Fruit fly (Drosophila melanogaster) whole organism, embryonic: ENCODE measurements around the gene CG6689.

ENCODE experiments used
- Atf6 ChIP-seq: fragments of 200-800 bp; sonication (Bioruptor generic); IDR thresholded peaks from 2 replicates; pipeline ENCODE4 v1.3.6; 2022; ENCODE audit warnings: missing biosample characterization, missing genetic modification characterization
- CG11504 ChIP-seq: fragments of 200-800 bp; sonication (Bioruptor generic); optimal IDR thresholded peaks from 3 replicates; lab custom pipeline; 2019; ENCODE audit warnings: missing biosample characterization, mild to moderate bottlenecking, missing genetic modification characterization, moderate library complexity
- CG11560 ChIP-seq: fragments of 200-800 bp; sonication (Bioruptor generic); IDR thresholded peaks from 3 replicates; pipeline ENCODE4 v1.3.6; 2022; ENCODE audit warnings: missing biosample characterization, missing genetic modification characterization
- CG12104 ChIP-seq: fragments of 200-800 bp; sonication (Bioruptor generic); optimal IDR thresholded peaks from 3 replicates; lab custom pipeline; 2016; ENCODE audit warnings: missing biosample characterization, missing genetic modification characterization
- CG13424 ChIP-seq: fragments of 200-800 bp; sonication (Bioruptor generic); optimal IDR thresholded peaks from 2 replicates; lab custom pipeline; 2019; ENCODE audit warnings: missing biosample characterization, mild to moderate bottlenecking, missing genetic modification characterization, moderate library complexity
- CG15073 ChIP-seq: fragments of 200-800 bp; sonication (Bioruptor generic); optimal IDR thresholded peaks from 2 replicates; lab custom pipeline; 2016; ENCODE audit warnings: missing biosample characterization, missing genetic modification characterization
- CG15479 ChIP-seq: fragments of 200-800 bp; sonication (Bioruptor generic); optimal IDR thresholded peaks from 3 replicates; lab custom pipeline; 2019; ENCODE audit warnings: missing biosample characterization, mild to moderate bottlenecking, missing genetic modification characterization, moderate library complexity
- CG16779 ChIP-seq: fragments of 200-800 bp; sonication (Bioruptor generic); IDR thresholded peaks from 2 replicates; pipeline ENCODE4 v1.3.6; 2022; ENCODE audit warnings: missing biosample characterization, missing genetic modification characterization
- CG16813 ChIP-seq: fragments of 200-800 bp; sonication (Bioruptor generic); IDR thresholded peaks from 3 replicates; pipeline ENCODE4 v1.3.6; 2022; ENCODE audit warnings: missing biosample characterization, missing genetic modification characterization; ENCODE audit not compliant: partially characterized antibody
- CG17612 ChIP-seq: fragments of 200-800 bp; sonication (Bioruptor generic); IDR thresholded peaks from 2 replicates; pipeline ENCODE4 v1.3.6; 2022; ENCODE audit warnings: missing biosample characterization, missing genetic modification characterization
- CG18599 ChIP-seq: fragments of 200-800 bp; sonication (Bioruptor generic); optimal IDR thresholded peaks from 3 replicates; lab custom pipeline; 2017; ENCODE audit warnings: missing biosample characterization, missing genetic modification characterization, mild to moderate bottlenecking, moderate library complexity, missing genetic modification reagents
- CG18619 ChIP-seq: fragments of 200-800 bp; sonication (Bioruptor generic); optimal IDR thresholded peaks from 3 replicates; lab custom pipeline; 2017; ENCODE audit warnings: missing biosample characterization, mild to moderate bottlenecking, missing genetic modification characterization
- CG32772 ChIP-seq: fragments of 200-800 bp; sonication (Bioruptor generic); IDR thresholded peaks from 2 replicates; pipeline ENCODE4 v1.3.6; 2022; ENCODE audit warnings: missing biosample characterization, missing genetic modification characterization
- CG4328 ChIP-seq: fragments of 200-800 bp; sonication (Bioruptor generic); optimal IDR thresholded peaks from 3 replicates; lab custom pipeline; 2017; ENCODE audit warnings: missing biosample characterization, missing genetic modification reagents, missing genetic modification characterization
- CG4424 ChIP-seq: fragments of 200-800 bp; sonication (Bioruptor generic); optimal IDR thresholded peaks from 3 replicates; lab custom pipeline; 2016; ENCODE audit warnings: missing biosample characterization, missing genetic modification characterization
- CG7963 ChIP-seq: fragments of 200-800 bp; sonication (Bioruptor generic); IDR thresholded peaks from 3 replicates; pipeline ENCODE4 v1.3.6; 2022; ENCODE audit warnings: missing biosample characterization, missing genetic modification characterization; ENCODE audit not compliant: partially characterized antibody
- CG8290 ChIP-seq, 3 experiments: fragments of 200-800 bp; sonication (Bioruptor generic); optimal IDR thresholded peaks; 2 replicates each; lab custom pipeline; 2016 to 2019; ENCODE audit warnings: missing biosample characterization in 3 of 3, missing genetic modification characterization in 3 of 3, mild to moderate bottlenecking in 2 of 3, moderate library complexity in 1 of 3
- CG9817 ChIP-seq: fragments of 200-800 bp; sonication (Bioruptor generic); optimal IDR thresholded peaks from 2 replicates; lab custom pipeline; 2018; ENCODE audit warnings: missing biosample characterization, mild to moderate bottlenecking, missing genetic modification characterization, moderate library complexity
- D19B ChIP-seq: fragments of 200-800 bp; sonication (Bioruptor generic); optimal IDR thresholded peaks from 2 replicates; lab custom pipeline; 2017; ENCODE audit warnings: missing biosample characterization, mild to moderate bottlenecking, missing genetic modification characterization
- Dp ChIP-seq: fragments of 200-800 bp; sonication (Bioruptor generic); optimal IDR thresholded peaks from 2 replicates; lab custom pipeline; 2018; ENCODE audit warnings: missing biosample characterization, mild to moderate bottlenecking, missing genetic modification characterization, moderate library complexity
- NK7.1 ChIP-seq: fragments of 200-800 bp; sonication (Bioruptor generic); optimal IDR thresholded peaks from 3 replicates; lab custom pipeline; 2016; ENCODE audit warnings: missing biosample characterization, missing genetic modification characterization
- Oli ChIP-seq: fragments of 200-800 bp; sonication (Bioruptor generic); optimal IDR thresholded peaks from 2 replicates; lab custom pipeline; 2018; ENCODE audit warnings: missing biosample characterization, mild to moderate bottlenecking, missing genetic modification characterization, moderate library complexity
- Optix ChIP-seq: fragments of 200-800 bp; sonication (Bioruptor generic); IDR thresholded peaks from 3 replicates; pipeline ENCODE4 v1.3.6; 2022; ENCODE audit warnings: missing biosample characterization, missing genetic modification characterization
- Stat92E ChIP-seq, 3 experiments: fragments of >200 bp in 2 of 3; fragments of 200-800 bp in 1 of 3; sonication (Bioruptor generic) in 1 of 3; optimal IDR thresholded peaks; 2 replicates each; lab custom pipeline; 2017 to 2019; ENCODE audit warnings: missing biosample characterization in 3 of 3, missing genetic modification characterization in 3 of 3, mild to moderate bottlenecking in 1 of 3, moderate library complexity in 1 of 3
- Xrp1 ChIP-seq: fragments of 200-800 bp; sonication (Bioruptor generic); IDR thresholded peaks from 2 replicates; pipeline ENCODE4 v1.3.6; 2022; ENCODE audit warnings: missing biosample characterization, missing genetic modification characterization
- ash1 ChIP-seq: fragments of 200-800 bp; sonication (Bioruptor generic); optimal IDR thresholded peaks from 2 replicates; lab custom pipeline; 2018; ENCODE audit warnings: missing biosample characterization, mild to moderate bottlenecking, missing genetic modification characterization
- az2 ChIP-seq: fragments of 200-800 bp; sonication (Bioruptor generic); optimal IDR thresholded peaks from 3 replicates; lab custom pipeline; 2016; ENCODE audit warnings: missing biosample characterization, missing genetic modification characterization
- bbx ChIP-seq: fragments of 200-800 bp; sonication (Bioruptor generic); IDR thresholded peaks from 2 replicates; pipeline ENCODE4 v1.3.6; 2022; ENCODE audit warnings: missing biosample characterization, missing genetic modification characterization; ENCODE audit not compliant: partially characterized antibody
- caup ChIP-seq: fragments of 200-800 bp; sonication (Bioruptor generic); optimal IDR thresholded peaks from 3 replicates; lab custom pipeline; 2017; ENCODE audit warnings: missing biosample characterization, mild to moderate bottlenecking, missing genetic modification characterization, moderate library complexity; ENCODE audit not compliant: severe bottlenecking
- gce ChIP-seq: fragments of 200-800 bp; sonication (Bioruptor generic); IDR thresholded peaks from 3 replicates; pipeline ENCODE4 v1.3.6; 2022; ENCODE audit warnings: missing biosample characterization, missing genetic modification characterization
- hkb ChIP-seq, 2 experiments: fragments of 200-800 bp in 1 of 2; fragments of >200 bp in 1 of 2; sonication (Bioruptor generic) in 1 of 2; IDR thresholded peaks in 1 of 2; optimal IDR thresholded peaks in 1 of 2; 2 replicates each; pipeline versions ENCODE4 v1.3.6 to Lab custom; 2017 to 2022; ENCODE audit warnings: missing biosample characterization in 1 of 2, missing genetic modification characterization in 1 of 2
- jigr1 ChIP-seq: fragments of 200-800 bp; sonication (Bioruptor generic); IDR thresholded peaks from 3 replicates; pipeline ENCODE4 v1.3.6; 2022; ENCODE audit warnings: missing biosample characterization, missing genetic modification characterization
- klu ChIP-seq: fragments of 200-800 bp; sonication (Bioruptor generic); IDR thresholded peaks from 2 replicates; pipeline ENCODE4 v1.3.6; 2022; ENCODE audit warnings: missing biosample characterization, missing genetic modification characterization
- knrl ChIP-seq: fragments of 200-800 bp; sonication (Bioruptor generic); IDR thresholded peaks from 3 replicates; pipeline ENCODE4 v1.3.6; 2022; ENCODE audit warnings: missing biosample characterization, missing genetic modification characterization; ENCODE audit not compliant: partially characterized antibody
- lola ChIP-seq, 3 experiments: fragments of >200 bp in 2 of 3; fragments of 200-800 bp in 1 of 3; sonication (Bioruptor generic) in 1 of 3; optimal IDR thresholded peaks; 2 replicates each; lab custom pipeline; 2017 to 2019; ENCODE audit warnings: missing biosample characterization in 3 of 3, missing genetic modification characterization in 3 of 3, mild to moderate bottlenecking in 1 of 3, moderate library complexity in 1 of 3
- mam ChIP-seq: fragments of 200-800 bp; sonication (Bioruptor generic); optimal IDR thresholded peaks from 3 replicates; lab custom pipeline; 2016; ENCODE audit warnings: missing biosample characterization, missing genetic modification characterization
- onecut ChIP-seq: fragments of 200-800 bp; sonication (Bioruptor generic); IDR thresholded peaks from 2 replicates; pipeline ENCODE4 v1.3.6; 2022; ENCODE audit warnings: missing biosample characterization, missing genetic modification characterization
- pfk ChIP-seq: fragments of 200-800 bp; sonication (Bioruptor generic); optimal IDR thresholded peaks from 2 replicates; lab custom pipeline; 2018; ENCODE audit warnings: missing biosample characterization, mild to moderate bottlenecking, missing genetic modification characterization, moderate library complexity
- pita ChIP-seq: fragments of 200-800 bp; sonication (Bioruptor generic); optimal IDR thresholded peaks from 2 replicates; lab custom pipeline; 2017; ENCODE audit warnings: missing biosample characterization, mild to moderate bottlenecking, missing genetic modification characterization
- pnt ChIP-seq: fragments of 200-800 bp; sonication (Bioruptor generic); optimal IDR thresholded peaks from 3 replicates; lab custom pipeline; 2016; ENCODE audit warnings: missing biosample characterization, missing genetic modification characterization
- prd ChIP-seq, 3 experiments: fragments of >200 bp in 2 of 3; fragments of 200-800 bp in 1 of 3; sonication (Bioruptor generic) in 1 of 3; optimal IDR thresholded peaks in 2 of 3; IDR thresholded peaks in 1 of 3; 2 replicates in 2 of 3; 3 replicates in 1 of 3; pipeline versions ENCODE4 v1.3.6 to Lab custom; 2017 to 2022; ENCODE audit warnings: missing biosample characterization in 1 of 3, missing genetic modification characterization in 1 of 3
- psq ChIP-seq: fragments of 200-800 bp; sonication (Bioruptor generic); optimal IDR thresholded peaks from 2 replicates; lab custom pipeline; 2017; ENCODE audit warnings: missing biosample characterization, missing genetic modification characterization
- sens ChIP-seq: fragments of 200-800 bp; sonication (Bioruptor generic); peaks from one replicate; lab custom pipeline; 2016; ENCODE audit warnings: missing biosample characterization, missing genetic modification characterization
- sens-2 ChIP-seq: fragments of 200-800 bp; sonication (Bioruptor generic); IDR thresholded peaks from 2 replicates; pipeline ENCODE4 v1.3.6; 2022; ENCODE audit warnings: missing biosample characterization, missing genetic modification characterization
- sr ChIP-seq: fragments of 200-800 bp; sonication (Bioruptor generic); IDR thresholded peaks from 3 replicates; pipeline ENCODE4 v1.3.6; 2022; ENCODE audit warnings: missing biosample characterization, missing genetic modification characterization
- sug ChIP-seq: fragments of 200-800 bp; optimal IDR thresholded peaks from 2 replicates; lab custom pipeline; 2019; ENCODE audit warnings: missing biosample characterization, mild to moderate bottlenecking, missing genetic modification characterization, moderate library complexity
- tup ChIP-seq: fragments of 200-800 bp; sonication (Bioruptor generic); optimal IDR thresholded peaks from 2 replicates; lab custom pipeline; 2016; ENCODE audit warnings: missing biosample characterization, mild to moderate bottlenecking, missing genetic modification characterization, moderate library complexity
- zfh2 ChIP-seq: fragments of 200-800 bp; sonication (Bioruptor generic); optimal IDR thresholded peaks from 2 replicates; lab custom pipeline; 2016; ENCODE audit warnings: missing biosample characterization, missing genetic modification characterization

Gene CG6689

dm6 chr3R:11226496-11226895, 6.6 kb upstream of the CG6689 start, which contains the start of gene CG17726 (continued):
- TF ChIP-seq Dp (GFP tag; lab: Kevin White, UChicago) (peak; percentile 19), sens-2 (peak; percentile 97), Xrp1 (GFP tag; lab: Robert Waterston, UW) (peak; percentile 99), Oli (tag; lab: Kevin White, UChicago) (peak; percentile 97), CG12104 (GFP tag; lab: Kevin White, UChicago) (peak; percentile 89), prd (optimal IDR thresholded peaks at IDR 0.05; lab: Kevin White, UChicago) (no peak), prd (GFP tag; IDR thresholded peaks at IDR 0.05; lab: Robert Waterston, UW) (peak; percentile 99), CG11504 (tag; lab: Kevin White, UChicago) (peak; percentile 95), CG8290 (GFP tag; optimal IDR thresholded peaks at IDR 0.05; lab: Kevin White, UChicago) (peak; percentile 94), CG8290 (tag; optimal IDR thresholded peaks at IDR 0.05; lab: Kevin White, UChicago) (peak in 1 of 2 experiments; percentile 75), sug (tag; lab: Kevin White, UChicago) (peak; percentile 95), CG7963 (no peak), tup (GFP tag; lab: Kevin White, UChicago) (peak; percentile 89), Stat92E (GFP tag; optimal IDR thresholded peaks at IDR 0.05; lab: Kevin White, UChicago) (peak in 1 of 3 experiments; percentile 94), pita (GFP tag; lab: Kevin White, UChicago) (no peak), mam (GFP tag; lab: Kevin White, UChicago) (peak; percentile 90), CG16779 (GFP tag; lab: Robert Waterston, UW) (peak; percentile 90), CG16813 (GFP tag; lab: Robert Waterston, UW) (no peak), lola (GFP tag; optimal IDR thresholded peaks at IDR 0.05; lab: Kevin White, UChicago) (peak in 1 of 3 experiments; percentile 98), CG17612 (GFP tag; lab: Robert Waterston, UW) (peak; percentile 96), bbx (GFP tag; lab: Robert Waterston, UW) (no peak), sens (peak; percentile 99), hkb (optimal IDR thresholded peaks at IDR 0.05; lab: Kevin White, UChicago) (no peak), hkb (GFP tag; IDR thresholded peaks at IDR 0.05; lab: Robert Waterston, UW) (peak; percentile 98), CG9817 (tag; lab: Kevin White, UChicago) (peak; percentile 96), Atf6 (GFP tag; lab: Robert Waterston, UW) (peak; percentile 99), sr (GFP tag; lab: Robert Waterston, UW) (peak; percentile 76; the same call in 1 of the 3 replicates), D19B (GFP tag; lab: Kevin White, UChicago) (peak; percentile 99), klu (GFP tag; lab: Robert Waterston, UW) (peak; percentile 92), knrl (GFP tag; lab: Robert Waterston, UW) (0 out of 3 replicates have a peak, but pooled peaks have one; percentile 30), NK7.1 (GFP tag; lab: Kevin White, UChicago) (peak; percentile 82), pnt (GFP tag; lab: Kevin White, UChicago) (peak; percentile 86), CG18619 (GFP tag; lab: Kevin White, UChicago) (peak; percentile 94), pfk (GFP tag; lab: Kevin White, UChicago) (no peak), gce (GFP tag; lab: Robert Waterston, UW) (peak; percentile 98), CG4328 (GFP tag; lab: Kevin White, UChicago) (peak; percentile 55), onecut (GFP tag; lab: Robert Waterston, UW) (peak; percentile 95), caup (peak; percentile 90), CG11560 (tag; lab: Robert Waterston, UW) (peak; percentile 88), CG13424 (tag; lab: Kevin White, UChicago) (peak; percentile 99), CG15073 (GFP tag; lab: Kevin White, UChicago) (peak; percentile 71), az2 (peak; percentile 98), CG4424 (GFP tag; lab: Kevin White, UChicago) (peak; percentile 97), Optix (GFP tag; lab: Robert Waterston, UW) (peak; percentile 58; the same call in 1 of the 3 replicates), CG15479 (GFP tag; lab: Kevin White, UChicago) (peak; percentile 65), psq (GFP tag; lab: Kevin White, UChicago) (peak; percentile 88), jigr1 (peak; percentile 88), CG32772 (GFP tag; lab: Robert Waterston, UW) (peak; percentile 98), ash1 (peak; percentile 9), CG18599 (GFP tag; lab: Kevin White, UChicago) (no peak), zfh2 (peak; percentile 81)
